Worm (Caenorhabditis elegans) whole organism, L1 larva: ENCODE measurements around the gene C25E10.16.

Experiments used
- aha-1 ChIP-seq: fragments of 150-350 bp; optimal IDR thresholded peaks from 2 replicates; lab custom pipeline; 2014; ENCODE audit warnings: missing biosample characterization, missing genetic modification characterization
- alr-1 ChIP-seq: fragments of 200-800 bp; sonication (Bioruptor generic); optimal IDR thresholded peaks from 2 replicates; lab custom pipeline; 2018; ENCODE audit warnings: borderline replicate concordance, mild to moderate bottlenecking, missing genetic modification characterization, missing compliant biosample characterization
- aly-2 ChIP-seq: fragments of 150-350 bp; optimal IDR thresholded peaks from 2 replicates; lab custom pipeline; 2014; ENCODE audit warnings: missing biosample characterization, missing genetic modification characterization
- blmp-1 ChIP-seq: fragments of 150-350 bp; optimal IDR thresholded peaks from 2 replicates; lab custom pipeline; 2014; ENCODE audit warnings: missing biosample characterization, missing genetic modification characterization
- ceh-88 ChIP-seq: fragments of 200-800 bp; sonication (Bioruptor generic); IDR thresholded peaks from 2 replicates; pipeline ENCODE4 v1.3.6; 2022; ENCODE audit warnings: missing genetic modification characterization, missing compliant biosample characterization
- ceh-90 ChIP-seq: sonication (generic microtip); optimal IDR thresholded peaks from 2 replicates; lab custom pipeline; 2016; ENCODE audit warnings: missing genetic modification characterization, missing compliant biosample characterization
- ces-1 ChIP-seq: fragments of 150-350 bp; optimal IDR thresholded peaks from 2 replicates; lab custom pipeline; 2014; ENCODE audit warnings: missing biosample characterization, missing genetic modification reagents, missing genetic modification characterization
- dsc-1 ChIP-seq: sonication (generic microtip); optimal IDR thresholded peaks from 2 replicates; lab custom pipeline; 2016; ENCODE audit warnings: mild to moderate bottlenecking, missing genetic modification characterization, missing compliant biosample characterization
- efl-1 ChIP-seq, 4 experiments: fragments of 150-350 bp; optimal IDR thresholded peaks in 3 of 4; peaks in 1 of 4; 1 replicate in 1 of 4; 2 replicates in 3 of 4; lab custom pipeline; 2014; ENCODE audit warnings: missing biosample characterization in 2 of 4, missing genetic modification characterization in 2 of 4, missing genetic modification reagents in 2 of 4
- ets-5 ChIP-seq: fragments of 200-800 bp; sonication (Bioruptor generic); IDR thresholded peaks from 2 replicates; pipeline ENCODE4 v1.3.6; 2022; ENCODE audit warnings: missing genetic modification characterization, missing compliant biosample characterization
- fkh-4 ChIP-seq: sonication (generic microtip); optimal IDR thresholded peaks from 2 replicates; lab custom pipeline; 2016; ENCODE audit warnings: missing compliant biosample characterization, missing genetic modification characterization, borderline replicate concordance
- grh-1 ChIP-seq: fragments of 200-800 bp; sonication (Bioruptor generic); IDR thresholded peaks from 2 replicates; pipeline ENCODE4 v1.3.6; 2022; ENCODE audit warnings: missing genetic modification reagents, missing genetic modification characterization, missing compliant biosample characterization
- hlh-17 ChIP-seq: fragments of 200-800 bp; sonication (Bioruptor generic); optimal IDR thresholded peaks from 2 replicates; lab custom pipeline; 2018; ENCODE audit warnings: missing genetic modification characterization, mild to moderate bottlenecking, missing compliant biosample characterization, moderate library complexity, borderline replicate concordance
- irx-1 ChIP-seq: sonication (generic microtip); optimal IDR thresholded peaks from 2 replicates; lab custom pipeline; 2016; ENCODE audit warnings: missing genetic modification characterization, missing compliant biosample characterization
- isw-1 ChIP-seq: fragments of 200-800 bp; sonication (Bioruptor generic); IDR thresholded peaks from 2 replicates; pipeline ENCODE4 v1.3.6; 2022; ENCODE audit warnings: missing genetic modification characterization, missing compliant biosample characterization
- lin-13 ChIP-seq: fragments of 150-350 bp; optimal IDR thresholded peaks from 2 replicates; lab custom pipeline; 2014; ENCODE audit warnings: missing biosample characterization, missing genetic modification reagents, missing genetic modification characterization
- lin-14 ChIP-seq: fragments of 200-800 bp; sonication (Bioruptor generic); optimal IDR thresholded peaks from 2 replicates; lab custom pipeline; 2018; ENCODE audit warnings: mild to moderate bottlenecking, missing genetic modification characterization, moderate library complexity, missing compliant biosample characterization
- lin-35 ChIP-seq, 2 experiments: fragments of 150-350 bp; optimal IDR thresholded peaks; 2 replicates each; lab custom pipeline; 2014; ENCODE audit warnings: missing biosample characterization in 2 of 2, missing genetic modification characterization in 2 of 2, missing genetic modification reagents in 2 of 2
- lin-39 ChIP-seq: fragments of 150-350 bp; optimal IDR thresholded peaks from 2 replicates; lab custom pipeline; 2014; ENCODE audit warnings: missing biosample characterization, missing genetic modification reagents, missing genetic modification characterization
- lsy-2 ChIP-seq, 2 experiments: fragments of 150-350 bp; optimal IDR thresholded peaks; 2 replicates each; lab custom pipeline; 2014; ENCODE audit warnings: missing biosample characterization in 2 of 2, missing genetic modification characterization in 2 of 2
- mdl-1 ChIP-seq, 2 experiments: fragments of 150-350 bp; optimal IDR thresholded peaks; 2 replicates each; lab custom pipeline; 2014 to 2017; ENCODE audit warnings: missing biosample characterization in 2 of 2, missing genetic modification characterization in 2 of 2, inconsistent platforms in 1 of 2
- mep-1 ChIP-seq: fragments of 150-350 bp; optimal IDR thresholded peaks from 2 replicates; lab custom pipeline; 2014; ENCODE audit warnings: missing biosample characterization, missing genetic modification characterization
- nhr-20 ChIP-seq: sonication (generic microtip); optimal IDR thresholded peaks from 2 replicates; lab custom pipeline; 2016; ENCODE audit warnings: mild to moderate bottlenecking, missing genetic modification characterization, missing compliant biosample characterization
- nhr-76 ChIP-seq: sonication (generic microtip); optimal IDR thresholded peaks from 2 replicates; lab custom pipeline; 2017; ENCODE audit warnings: missing biosample characterization, missing genetic modification characterization
- nhr-84 ChIP-seq: sonication (generic microtip); optimal IDR thresholded peaks from 2 replicates; lab custom pipeline; 2017; ENCODE audit warnings: missing biosample characterization, missing genetic modification characterization
- pag-3 ChIP-seq: sonication (generic microtip); optimal IDR thresholded peaks from 2 replicates; lab custom pipeline; 2017; ENCODE audit warnings: missing genetic modification characterization, mild to moderate bottlenecking, missing compliant biosample characterization, antibody characterized with exemption, borderline replicate concordance; ENCODE audit not compliant: insufficient read depth
- sup-37 ChIP-seq: fragments of 200-800 bp; sonication (Bioruptor generic); optimal IDR thresholded peaks from 2 replicates; lab custom pipeline; 2018; ENCODE audit warnings: mild to moderate bottlenecking, missing genetic modification characterization, missing compliant biosample characterization
- tbx-2 ChIP-seq: sonication (generic microtip); optimal IDR thresholded peaks from 2 replicates; lab custom pipeline; 2016; ENCODE audit warnings: missing genetic modification characterization, missing compliant biosample characterization
- unc-30 ChIP-seq: sonication (generic microtip); optimal IDR thresholded peaks from 2 replicates; lab custom pipeline; 2017; ENCODE audit warnings: missing biosample characterization, missing genetic modification characterization
- unc-62 ChIP-seq: fragments of 150-350 bp; optimal IDR thresholded peaks from 2 replicates; lab custom pipeline; 2014; ENCODE audit warnings: missing biosample characterization, missing genetic modification reagents, missing genetic modification characterization
- xbp-1 ChIP-seq: sonication (generic microtip); optimal IDR thresholded peaks from 2 replicates; lab custom pipeline; 2016; ENCODE audit warnings: missing genetic modification characterization, missing compliant biosample characterization

The C25E10.16 gene

ce11 chrV:9041030-9041429 is 18.3 kb downstream of the C25E10.16 start, which contains the start of gene cyp-33B1:
Gene cyp-33B1, plus strand, starts transcription at chrV:9041330.
- no peak for TF ChIP-seq nhr-76 (tag; lab: Kevin White, UChicago)
- TF ChIP-seq, all 84 proteins: peak for 0

- TF ChIP-seq ets-5 (GFP tag; lab: Robert Waterston, UW) = no peak
- TF ChIP-seq alr-1 (tag; lab: Kevin White, UChicago) = no peak
- TF ChIP-seq ces-1 = no peak
- no peak for TF ChIP-seq aly-2 (tag; lab: Kevin White, UChicago)
- TF ChIP-seq dsc-1 (tag; lab: Kevin White, UChicago) = no peak
- no peak for TF ChIP-seq fkh-4 (tag; lab: Kevin White, UChicago)
- TF ChIP-seq lin-13 (GFP tag; lab: Kevin White, UChicago) = no peak
- TF ChIP-seq nhr-84 (tag; lab: Kevin White, UChicago) = no peak
- TF ChIP-seq lin-39 (tag; lab: Kevin White, UChicago) = no peak
- TF ChIP-seq aha-1 = no peak
- TF ChIP-seq mdl-1 (tag; optimal IDR thresholded peaks at IDR 0.05; lab: Kevin White, UChicago) = no peak
Measured at ce11 chrV:9035685-9036084, 23.7 kb downstream of the C25E10.16 start, which contains the start of gene srsx-34. Gene srsx-34, plus strand, starts transcription at chrV:9035985.

ce11 chrV:9033267-9033666 is 26.1 kb downstream of the C25E10.16 start, which contains the start of gene C25E10.4:
Gene C25E10.4, plus strand, starts transcription at chrV:9033567.
- TF ChIP-seq blmp-1 (tag; lab: Kevin White, UChicago) (peak; percentile 33), irx-1 (tag; lab: Kevin White, UChicago) (no peak), efl-1 (optimal IDR thresholded peaks at IDR 0.05; lab: Kevin White, UChicago) (no peak), efl-1 (GFP tag; optimal IDR thresholded peaks at IDR 0.05 in 1 of 2; lab: Kevin White, UChicago) (peak in 1 of 2 experiments; percentile 43), lin-14 (no peak), sup-37 (GFP tag; lab: Kevin White, UChicago) (no peak)
- TF ChIP-seq, all 84 proteins: peak for 2

ce11 chrV:9030248-9030647 is 29.1 kb downstream of the C25E10.16 start, which contains the start of gene C25E10.5:
Gene C25E10.5, plus strand, starts transcription at chrV:9030548.
- no peak for TF ChIP-seq lsy-2 (tag; optimal IDR thresholded peaks at IDR 0.05; lab: Kevin White, UChicago)
- no peak for TF ChIP-seq efl-1 (optimal IDR thresholded peaks at IDR 0.05; lab: Kevin White, UChicago)
- TF ChIP-seq efl-1 (GFP tag; optimal IDR thresholded peaks at IDR 0.05 in 1 of 2; lab: Kevin White, UChicago) = peak in 1 of 2 experiments; percentile 40

ce11 chrV:9024713-9025112 is 34.7 kb downstream of the C25E10.16 start, which contains the start of gene bus-1:
Gene bus-1, minus strand, starts transcription at chrV:9024813.
- TF ChIP-seq tbx-2 (no peak), nhr-20 (tag; lab: Kevin White, UChicago) (no peak), grh-1 (GFP tag; lab: Robert Waterston, UW) (no peak), mep-1 (tag; lab: Kevin White, UChicago) (no peak), ceh-90 (tag; lab: Kevin White, UChicago) (no peak), unc-30 (tag; lab: Kevin White, UChicago) (no peak), pag-3 (tag; lab: Kevin White, UChicago) (no peak), lsy-2 (tag; optimal IDR thresholded peaks at IDR 0.05; lab: Kevin White, UChicago) (no peak), isw-1 (GFP tag; lab: Robert Waterston, UW) (no peak), aha-1 (no peak), xbp-1 (no peak), lin-35 (GFP tag; optimal IDR thresholded peaks at IDR 0.05; lab: Kevin White, UChicago) (no peak), sup-37 (GFP tag; lab: Kevin White, UChicago) (no peak), hlh-17 (GFP tag; lab: Kevin White, UChicago) (no peak), ceh-88 (GFP tag; lab: Robert Waterston, UW) (no peak), unc-62 (GFP tag; lab: Kevin White, UChicago) (no peak)
